Worm (Caenorhabditis elegans): Measurements from ENCODE around the gene fbxa-52.
A peak's percentile ranks its signal among the peaks of the same experiment; 100 is the strongest.
"Not testable (repeated sequence)": the region's sequence is repeated elsewhere in the genome, so short reads cannot be mapped to it uniquely, and the experiment has no call there.

fbxa-52 gene

DNA sequence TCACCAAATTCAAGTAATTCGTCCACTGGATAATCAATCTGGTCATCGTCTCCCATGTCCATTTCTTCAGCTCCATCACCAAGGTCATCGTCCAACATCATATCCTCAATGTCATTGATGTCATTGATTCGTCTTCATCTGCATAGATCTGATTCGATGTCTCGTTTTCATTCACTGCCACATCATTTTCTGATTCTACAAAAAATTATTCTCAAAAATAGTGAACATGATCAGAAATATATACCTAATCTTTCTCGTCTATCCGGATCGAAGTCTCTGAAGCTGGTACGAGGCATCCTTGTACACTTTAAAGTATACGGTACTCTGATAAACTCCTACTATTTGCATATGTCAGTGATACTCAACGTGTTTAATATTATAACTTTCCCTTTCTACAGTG is 15.6 kb downstream of the fbxa-52 start, which contains the start of gene C36C9.4:
TSS of gene C36C9.4 (minus strand) at position 101 of the 400 bp plus-strand sequence.
- TF ChIP-seq mdl-1 (tag; optimal IDR thresholded peaks at IDR 0.05); ama-1 (optimal IDR thresholded peaks at IDR 0.05); lin-35 (GFP tag; optimal IDR thresholded peaks at IDR 0.05): not testable (repeated sequence)

DNA sequence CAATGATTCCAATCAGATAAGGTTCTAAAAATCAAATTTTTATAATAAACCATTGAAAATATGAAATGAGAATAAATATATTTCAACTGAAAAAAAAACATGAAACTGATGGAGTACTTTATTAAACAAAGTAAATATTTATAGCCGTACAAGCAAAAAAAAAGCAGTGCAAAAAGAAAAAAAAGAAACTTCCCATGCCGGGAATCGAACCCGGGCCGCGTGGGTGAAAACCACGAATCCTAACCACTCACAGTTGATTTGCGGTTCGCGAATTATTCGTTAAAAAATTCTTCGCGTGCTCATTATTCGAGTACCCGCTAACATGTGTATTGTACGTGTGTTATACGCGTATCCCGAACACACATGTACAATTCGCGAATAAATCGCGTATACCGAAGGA is 21.5 kb downstream of the fbxa-52 start, which contains the start of gene C36C9.6:
TSS of gene C36C9.6 (minus strand) at position 101 of the 400 bp plus-strand sequence.
- TF ChIP-seq hlh-17 (GFP tag; optimal IDR thresholded peaks at IDR 0.05; ENCODE audit: borderline replicate concordance); pag-3 (tag; optimal IDR thresholded peaks at IDR 0.05; ENCODE audit: borderline replicate concordance, insufficient read depth); pax-3 (tag; optimal IDR thresholded peaks at IDR 0.05): not testable (repeated sequence)

DNA sequence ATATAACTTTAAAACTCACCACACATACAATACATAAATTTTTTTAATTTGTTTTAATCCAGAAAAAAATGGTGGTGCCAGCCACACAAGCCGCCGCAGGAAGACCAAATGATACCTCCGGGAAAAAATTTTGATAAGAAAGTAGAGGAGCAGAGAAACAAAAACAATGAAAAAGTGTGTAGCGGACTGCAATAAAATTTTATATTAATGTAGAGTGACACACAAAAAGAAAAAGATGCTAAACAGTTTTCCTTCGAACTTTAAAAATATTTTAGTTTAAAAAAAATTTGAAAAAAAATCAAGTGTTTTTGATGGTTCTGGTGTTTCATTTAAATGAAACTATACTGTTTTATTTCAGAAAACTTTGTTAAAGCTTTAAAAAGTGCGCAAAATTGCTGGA is 22.4 kb downstream of the fbxa-52 start, which contains the start of gene C36C9.12:
TSS of gene C36C9.12 (minus strand) at position 101 of the 400 bp plus-strand sequence.
- not testable (repeated sequence) for TF ChIP-seq skn-1 (tag; optimal IDR thresholded peaks at IDR 0.05); nhr-85 (tag); unc-86 (tag; optimal IDR thresholded peaks at IDR 0.05)

DNA sequence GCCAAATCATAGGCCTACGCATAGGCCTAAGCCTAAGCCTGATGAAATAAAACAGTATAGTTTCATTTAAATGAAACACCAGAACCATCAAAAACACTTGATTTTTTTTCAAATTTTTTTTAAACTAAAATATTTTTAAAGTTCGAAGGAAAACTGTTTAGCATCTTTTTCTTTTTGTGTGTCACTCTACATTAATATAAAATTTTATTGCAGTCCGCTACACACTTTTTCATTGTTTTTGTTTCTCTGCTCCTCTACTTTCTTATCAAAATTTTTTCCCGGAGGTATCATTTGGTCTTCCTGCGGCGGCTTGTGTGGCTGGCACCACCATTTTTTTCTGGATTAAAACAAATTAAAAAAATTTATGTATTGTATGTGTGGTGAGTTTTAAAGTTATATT is 25.4 kb downstream of the fbxa-52 start, which contains the start of gene C36C9.11:
TSS of gene C36C9.11 (plus strand) at position 301 of the 400 bp plus-strand sequence.
- not testable (repeated sequence) for TF ChIP-seq nhr-28 (tag; optimal IDR thresholded peaks at IDR 0.05); hlh-4 (tag; optimal IDR thresholded peaks at IDR 0.05); hlh-17 (GFP tag; optimal IDR thresholded peaks at IDR 0.05; ENCODE audit: borderline replicate concordance)

DNA sequence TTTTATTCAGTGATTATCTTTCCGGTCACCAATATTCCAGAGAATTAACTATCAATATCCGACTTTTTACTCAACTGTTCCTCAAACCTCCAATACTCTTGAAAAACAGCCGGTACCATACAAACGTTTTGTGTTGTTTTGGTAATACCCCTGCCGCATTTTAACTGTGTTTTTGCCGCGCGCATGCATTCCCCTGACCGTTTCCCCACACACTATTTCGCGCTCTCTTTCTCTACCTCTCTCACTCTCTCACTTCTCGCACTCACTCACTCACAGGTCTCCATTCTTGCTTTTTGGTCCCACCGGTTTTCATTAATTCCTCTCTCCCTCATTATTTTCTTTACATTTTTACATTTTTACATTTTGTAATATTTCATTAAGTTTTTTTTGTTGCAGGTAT is 29.9 kb downstream of the fbxa-52 start, which contains the start of gene meg-4:
TSS of gene meg-4 (plus strand) at position 397 of the 400 bp plus-strand sequence.
- TF ChIP-seq efl-1 (optimal IDR thresholded peaks at IDR 0.05) (peak in 1 of 2 experiments; percentile 8), efl-1 (GFP tag; optimal IDR thresholded peaks at IDR 0.05 in 1 of 2) (no peak), efl-3 (GFP tag; optimal IDR thresholded peaks at IDR 0.05) (no peak)

DNA sequence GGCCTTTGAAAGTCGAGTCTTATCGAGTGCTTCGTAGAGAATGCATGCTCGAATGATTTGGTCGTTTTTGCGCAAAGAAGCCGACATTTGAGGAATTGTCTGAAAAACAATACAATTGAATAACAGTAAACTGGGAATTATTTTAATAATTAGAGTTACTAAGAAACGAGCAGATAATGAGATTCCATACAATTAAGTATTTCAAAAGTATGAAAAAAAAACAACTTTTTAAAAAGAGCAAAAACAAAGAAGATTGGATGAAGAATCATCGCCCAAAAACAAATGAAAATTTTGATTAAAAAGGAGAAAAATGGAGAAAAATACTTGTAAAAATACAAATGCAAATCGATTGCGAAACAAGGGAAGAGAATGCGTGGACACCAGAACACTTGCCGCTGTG is 34.4 kb downstream of the fbxa-52 start, which contains the start of gene fbxa-170:
TSS of gene fbxa-170 (minus strand) at position 101 of the 400 bp plus-strand sequence.
- no peak for TF ChIP-seq tbx-2 (tag; optimal IDR thresholded peaks at IDR 0.05)
- no peak for TF ChIP-seq lin-13 (GFP tag; optimal IDR thresholded peaks at IDR 0.05)
- TF ChIP-seq dpl-1 (GFP tag; optimal IDR thresholded peaks at IDR 0.05), result no peak
- no peak for TF ChIP-seq ets-5 (GFP tag; IDR thresholded peaks at IDR 0.05)
- no peak for TF ChIP-seq C34B4.2 (tag; optimal IDR thresholded peaks at IDR 0.05)
- TF ChIP-seq unc-86 (tag; optimal IDR thresholded peaks at IDR 0.05), result no peak
- TF ChIP-seq xbp-1 (tag; optimal IDR thresholded peaks at IDR 0.05), result no peak
- TF ChIP-seq egl-27 (tag; optimal IDR thresholded peaks at IDR 0.05), result no peak

DNA sequence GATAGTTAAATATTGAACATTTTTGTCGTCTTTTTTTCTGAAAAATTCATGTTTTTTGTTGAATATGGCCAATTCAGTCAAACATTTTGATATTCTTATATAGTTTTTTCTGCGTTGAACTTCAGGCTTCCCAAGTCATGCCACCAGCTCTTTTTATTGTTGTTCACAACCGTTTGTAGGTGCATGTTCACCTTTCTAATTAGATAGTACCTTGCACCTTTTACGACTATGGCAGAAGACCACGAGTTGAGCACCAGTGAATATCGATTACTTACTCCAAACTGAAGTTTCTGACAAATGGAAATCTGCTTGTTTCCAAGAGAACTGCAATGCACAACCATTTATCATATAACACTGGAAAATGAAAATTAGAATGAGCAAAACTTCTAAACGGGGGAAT is 36.6 kb downstream of the fbxa-52 start:
- TF ChIP-seq efl-1 (optimal IDR thresholded peaks at IDR 0.05), result no peak
- TF ChIP-seq efl-1 (GFP tag; optimal IDR thresholded peaks at IDR 0.05 in 1 of 2), result peak in 1 of 2 experiments; percentile 66
- TF ChIP-seq nhr-11 (tag; optimal IDR thresholded peaks at IDR 0.05), result no peak

DNA sequence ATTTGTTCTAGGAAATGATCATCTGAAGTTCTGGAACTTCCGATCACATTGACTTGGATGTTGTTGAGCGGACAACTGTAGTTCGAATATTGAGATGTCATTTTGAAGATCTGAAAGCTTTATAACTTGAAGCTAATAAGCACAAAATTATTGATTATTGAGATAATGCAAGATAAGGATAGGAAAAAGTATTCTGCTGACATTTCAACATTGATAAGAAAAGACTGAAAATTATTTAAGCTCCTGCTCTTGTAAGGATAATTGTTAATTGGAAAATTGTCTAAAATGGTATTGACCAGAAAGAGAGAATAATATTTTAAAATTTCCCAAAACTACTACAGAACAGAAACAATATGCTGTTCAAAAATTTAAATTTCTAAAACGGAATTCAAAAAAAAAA is 38.4 kb downstream of the fbxa-52 start, which contains the start of gene tbx-31:
TSS of gene tbx-31 (minus strand) at position 101 of the 400 bp plus-strand sequence.
- TF ChIP-seq vab-15 (tag; optimal IDR thresholded peaks at IDR 0.05), result no peak
- no peak for TF ChIP-seq sox-4 (tag; optimal IDR thresholded peaks at IDR 0.05)
- TF ChIP-seq nhr-20 (tag; optimal IDR thresholded peaks at IDR 0.05), result no peak
- no peak for TF ChIP-seq mdl-1 (tag; optimal IDR thresholded peaks at IDR 0.05)
- no peak for TF ChIP-seq nhr-76 (tag; optimal IDR thresholded peaks at IDR 0.05)
- no peak for TF ChIP-seq C16A3.4 (tag; optimal IDR thresholded peaks at IDR 0.05)
- no peak for TF ChIP-seq F16B12.6 (tag; optimal IDR thresholded peaks at IDR 0.05)
- TF ChIP-seq hlh-4 (tag; optimal IDR thresholded peaks at IDR 0.05), result no peak
- no peak for TF ChIP-seq ets-5 (GFP tag; IDR thresholded peaks at IDR 0.05)
- no peak for TF ChIP-seq Y116A8C.19 (tag; optimal IDR thresholded peaks at IDR 0.05; ENCODE audit: borderline replicate concordance)
- no peak for TF ChIP-seq mab-9 (GFP tag; IDR thresholded peaks at IDR 0.05)
